Fruit fly (Drosophila melanogaster) whole organism, embryonic: ENCODE measurements around the gene hang.

Experiments
- CG10274 ChIP-seq: fragments of 200-800 bp; sonication (Bioruptor generic); optimal IDR thresholded peaks from 3 replicates; lab custom pipeline; 2017; ENCODE audit warnings: missing biosample characterization, mild to moderate bottlenecking, missing genetic modification characterization
- CG11504 ChIP-seq: fragments of 200-800 bp; sonication (Bioruptor generic); optimal IDR thresholded peaks from 3 replicates; lab custom pipeline; 2019; ENCODE audit warnings: missing biosample characterization, mild to moderate bottlenecking, missing genetic modification characterization, moderate library complexity
- CG12942 ChIP-seq: fragments of 200-800 bp; sonication (Bioruptor generic); optimal IDR thresholded peaks from 3 replicates; lab custom pipeline; 2016; ENCODE audit warnings: missing biosample characterization, missing genetic modification characterization
- CG13775 ChIP-seq: fragments of 200-800 bp; sonication (Bioruptor generic); optimal IDR thresholded peaks from 3 replicates; lab custom pipeline; 2017; ENCODE audit warnings: missing biosample characterization, mild to moderate bottlenecking, missing genetic modification characterization
- CG13894 ChIP-seq: fragments of 200-800 bp; sonication (Bioruptor generic); optimal IDR thresholded peaks from 3 replicates; lab custom pipeline; 2018; ENCODE audit warnings: missing biosample characterization, mild to moderate bottlenecking, missing genetic modification characterization, moderate library complexity
- CG1529 ChIP-seq: fragments of 200-800 bp; sonication (Bioruptor generic); optimal IDR thresholded peaks from 3 replicates; lab custom pipeline; 2018; ENCODE audit warnings: missing biosample characterization, missing genetic modification characterization
- CG17912 ChIP-seq: fragments of 200-800 bp; sonication (Bioruptor generic); optimal IDR thresholded peaks from 2 replicates; lab custom pipeline; 2018; ENCODE audit warnings: missing biosample characterization, mild to moderate bottlenecking, missing genetic modification characterization
- CG1792 ChIP-seq: fragments of 200-800 bp; sonication (Bioruptor generic); optimal IDR thresholded peaks from 2 replicates; lab custom pipeline; 2016; ENCODE audit warnings: missing biosample characterization, missing genetic modification characterization
- CG2875 ChIP-seq: fragments of 200-800 bp; sonication (Bioruptor generic); optimal IDR thresholded peaks from 2 replicates; lab custom pipeline; 2017; ENCODE audit warnings: missing biosample characterization, mild to moderate bottlenecking, missing genetic modification characterization, missing genetic modification reagents
- CG32772 ChIP-seq: fragments of 200-800 bp; sonication (Bioruptor generic); IDR thresholded peaks from 2 replicates; pipeline ENCODE4 v1.3.6; 2022; ENCODE audit warnings: missing biosample characterization, missing genetic modification characterization
- CG34376 ChIP-seq: fragments of 200-800 bp; sonication (Bioruptor generic); optimal IDR thresholded peaks from 2 replicates; lab custom pipeline; 2018; ENCODE audit warnings: missing biosample characterization, mild to moderate bottlenecking, missing genetic modification characterization
- CG34422 ChIP-seq: fragments of 200-800 bp; sonication (Bioruptor generic); IDR thresholded peaks from 3 replicates; pipeline ENCODE4 v1.3.6; 2022; ENCODE audit warnings: missing biosample characterization, missing genetic modification characterization
- CG42726 ChIP-seq: fragments of 200-800 bp; sonication (Bioruptor generic); IDR thresholded peaks from 2 replicates; pipeline ENCODE4 v1.3.6; 2022; ENCODE audit warnings: missing biosample characterization, missing genetic modification characterization; ENCODE audit not compliant: partially characterized antibody
- CG4328 ChIP-seq: fragments of 200-800 bp; sonication (Bioruptor generic); optimal IDR thresholded peaks from 3 replicates; lab custom pipeline; 2017; ENCODE audit warnings: missing biosample characterization, missing genetic modification reagents, missing genetic modification characterization
- CG4360 ChIP-seq: fragments of 200-800 bp; sonication (Bioruptor generic); IDR thresholded peaks from 2 replicates; pipeline ENCODE4 v1.3.6; 2022; ENCODE audit warnings: missing biosample characterization, missing genetic modification characterization
- CG43689 ChIP-seq: fragments of 200-800 bp; sonication (Bioruptor generic); IDR thresholded peaks from 2 replicates; pipeline ENCODE4 v1.3.6; 2022; ENCODE audit warnings: missing biosample characterization, missing genetic modification characterization
- CG6272 ChIP-seq: fragments of 200-800 bp; sonication (Bioruptor generic); IDR thresholded peaks from 2 replicates; pipeline ENCODE4 v1.3.6; 2022; ENCODE audit warnings: missing biosample characterization, missing genetic modification characterization
- CG7556 ChIP-seq: fragments of 200-800 bp; sonication (Bioruptor generic); optimal IDR thresholded peaks from 2 replicates; lab custom pipeline; 2017; ENCODE audit warnings: missing biosample characterization, mild to moderate bottlenecking, missing genetic modification characterization
- CG8359 ChIP-seq: fragments of 200-800 bp; sonication (Bioruptor generic); optimal IDR thresholded peaks from 2 replicates; lab custom pipeline; 2017; ENCODE audit warnings: missing biosample characterization, mild to moderate bottlenecking, missing genetic modification characterization, borderline replicate concordance
- CG8478 ChIP-seq: fragments of >200 bp; optimal IDR thresholded peaks from 2 replicates; lab custom pipeline; 2018
- CG9876 ChIP-seq: fragments of 200-800 bp; sonication (Bioruptor generic); optimal IDR thresholded peaks from 2 replicates; lab custom pipeline; 2016; ENCODE audit warnings: missing biosample characterization, missing genetic modification characterization
- CoRest ChIP-seq: fragments of 200-800 bp; sonication (Bioruptor generic); optimal IDR thresholded peaks from 3 replicates; lab custom pipeline; 2018; ENCODE audit warnings: missing biosample characterization, mild to moderate bottlenecking, missing genetic modification characterization, moderate library complexity
- CrebB ChIP-seq: fragments of 200-800 bp; sonication (Bioruptor generic); optimal IDR thresholded peaks from 3 replicates; lab custom pipeline; 2018; ENCODE audit warnings: missing biosample characterization, mild to moderate bottlenecking, missing genetic modification characterization
- Eip74EF ChIP-seq, 2 experiments: fragments of 200-800 bp in 1 of 2; fragments of >200 bp in 1 of 2; sonication (Bioruptor generic) in 1 of 2; optimal IDR thresholded peaks; 2 replicates each; lab custom pipeline; 2017 to 2019; ENCODE audit warnings: missing biosample characterization in 2 of 2, missing genetic modification characterization in 2 of 2, mild to moderate bottlenecking in 1 of 2, moderate library complexity in 1 of 2
- Lpt ChIP-seq: fragments of >200 bp; optimal IDR thresholded peaks from 2 replicates; lab custom pipeline; 2018; ENCODE audit warnings: missing biosample characterization, missing genetic modification characterization
- Mad ChIP-seq: fragments of 200-800 bp; sonication (Bioruptor generic); optimal IDR thresholded peaks from 2 replicates; lab custom pipeline; 2016; ENCODE audit warnings: missing biosample characterization, missing genetic modification characterization
- NC2α ChIP-seq: fragments of 200-800 bp; sonication (Bioruptor generic); optimal IDR thresholded peaks from 2 replicates; lab custom pipeline; 2016; ENCODE audit warnings: missing biosample characterization, missing genetic modification characterization
- Rfx ChIP-seq: fragments of 200-800 bp; sonication (Bioruptor generic); IDR thresholded peaks from 2 replicates; pipeline ENCODE4 v1.3.6; 2022; ENCODE audit warnings: missing biosample characterization, missing genetic modification characterization
- Tbp ChIP-seq: fragments of >200 bp; optimal IDR thresholded peaks from 2 replicates; lab custom pipeline; 2018; ENCODE audit warnings: missing biosample characterization, missing genetic modification characterization
- Xrp1 ChIP-seq: fragments of 200-800 bp; sonication (Bioruptor generic); IDR thresholded peaks from 2 replicates; pipeline ENCODE4 v1.3.6; 2022; ENCODE audit warnings: missing biosample characterization, missing genetic modification characterization
- bbx ChIP-seq: fragments of 200-800 bp; sonication (Bioruptor generic); IDR thresholded peaks from 2 replicates; pipeline ENCODE4 v1.3.6; 2022; ENCODE audit warnings: missing biosample characterization, missing genetic modification characterization; ENCODE audit not compliant: partially characterized antibody
- bsh ChIP-seq, 2 experiments: fragments of 200-800 bp; sonication (Bioruptor generic); optimal IDR thresholded peaks; 2 replicates each; lab custom pipeline; 2017 to 2018; ENCODE audit warnings: mild to moderate bottlenecking in 2 of 2, missing biosample characterization in 2 of 2, missing genetic modification characterization in 2 of 2, moderate library complexity in 1 of 2
- chinmo ChIP-seq: fragments of 200-800 bp; sonication (Bioruptor generic); IDR thresholded peaks from 4 replicates; pipeline ENCODE4 v1.3.6; 2022; ENCODE audit warnings: missing biosample characterization, missing genetic modification characterization; ENCODE audit not compliant: partially characterized antibody
- corto ChIP-seq: fragments of 200-800 bp; sonication (Bioruptor generic); optimal IDR thresholded peaks from 2 replicates; lab custom pipeline; 2016; ENCODE audit warnings: missing biosample characterization, mild to moderate bottlenecking, missing genetic modification characterization, moderate library complexity
- dmrt11E ChIP-seq: fragments of 200-800 bp; sonication (Bioruptor generic); optimal IDR thresholded peaks from 3 replicates; lab custom pipeline; 2018; ENCODE audit warnings: missing biosample characterization, mild to moderate bottlenecking, missing genetic modification characterization, moderate library complexity
- gcm ChIP-seq: fragments of 200-800 bp; sonication (Bioruptor generic); optimal IDR thresholded peaks from 2 replicates; lab custom pipeline; 2019; ENCODE audit warnings: missing biosample characterization, mild to moderate bottlenecking, missing genetic modification characterization, moderate library complexity
- hb ChIP-seq: fragments of 200-800 bp; sonication (Bioruptor generic); IDR thresholded peaks from 3 replicates; pipeline ENCODE4 v1.3.6; 2022; ENCODE audit warnings: missing biosample characterization, missing genetic modification characterization; ENCODE audit not compliant: partially characterized antibody
- her ChIP-seq: fragments of 200-800 bp; sonication (Bioruptor generic); optimal IDR thresholded peaks from 2 replicates; lab custom pipeline; 2016; ENCODE audit warnings: missing biosample characterization, missing genetic modification characterization
- insv ChIP-seq, 2 experiments: fragments of 200-800 bp; sonication (Bioruptor generic); optimal IDR thresholded peaks; 3 replicates each; lab custom pipeline; 2016 to 2018; ENCODE audit warnings: missing biosample characterization in 2 of 2, missing genetic modification characterization in 2 of 2
- lola ChIP-seq, 3 experiments: fragments of >200 bp in 2 of 3; fragments of 200-800 bp in 1 of 3; sonication (Bioruptor generic) in 1 of 3; optimal IDR thresholded peaks; 2 replicates each; lab custom pipeline; 2017 to 2019; ENCODE audit warnings: missing biosample characterization in 3 of 3, missing genetic modification characterization in 3 of 3, mild to moderate bottlenecking in 1 of 3, moderate library complexity in 1 of 3
- maf-S ChIP-seq: fragments of 200-800 bp; sonication (Bioruptor generic); optimal IDR thresholded peaks from 2 replicates; lab custom pipeline; 2016; ENCODE audit warnings: missing biosample characterization, missing genetic modification characterization
- odd ChIP-seq: fragments of 200-800 bp; sonication (Bioruptor generic); optimal IDR thresholded peaks from 2 replicates; lab custom pipeline; 2017; ENCODE audit warnings: missing biosample characterization, mild to moderate bottlenecking, missing genetic modification characterization
- pros ChIP-seq: fragments of 200-800 bp; sonication (Bioruptor generic); optimal IDR thresholded peaks from 3 replicates; lab custom pipeline; 2019; ENCODE audit warnings: missing biosample characterization, mild to moderate bottlenecking, missing genetic modification characterization, moderate library complexity
- ro ChIP-seq: fragments of 200-800 bp; sonication (Bioruptor generic); IDR thresholded peaks from 2 replicates; pipeline ENCODE4 v1.3.6; 2022; ENCODE audit warnings: missing biosample characterization, missing genetic modification characterization
- salm ChIP-seq: fragments of 200-800 bp; sonication (Bioruptor generic); optimal IDR thresholded peaks from 2 replicates; lab custom pipeline; 2018; ENCODE audit warnings: missing biosample characterization, mild to moderate bottlenecking, missing genetic modification characterization
- slou ChIP-seq: fragments of 200-800 bp; sonication (Bioruptor generic); optimal IDR thresholded peaks from 3 replicates; lab custom pipeline; 2016; ENCODE audit warnings: missing biosample characterization, missing genetic modification characterization
- tin ChIP-seq: fragments of 200-800 bp; sonication (Bioruptor generic); optimal IDR thresholded peaks from 3 replicates; lab custom pipeline; 2016; ENCODE audit warnings: missing biosample characterization, missing genetic modification characterization
- tup ChIP-seq: fragments of 200-800 bp; sonication (Bioruptor generic); optimal IDR thresholded peaks from 2 replicates; lab custom pipeline; 2016; ENCODE audit warnings: missing biosample characterization, mild to moderate bottlenecking, missing genetic modification characterization, moderate library complexity
- wek ChIP-seq: fragments of 200-800 bp; sonication (Bioruptor generic); optimal IDR thresholded peaks from 3 replicates; lab custom pipeline; 2018; ENCODE audit warnings: missing biosample characterization, mild to moderate bottlenecking, missing genetic modification characterization, moderate library complexity
- zfh1 ChIP-seq: fragments of 200-800 bp; sonication (Bioruptor generic); IDR thresholded peaks from 3 replicates; pipeline ENCODE4 v1.3.6; 2022; ENCODE audit warnings: missing biosample characterization, missing genetic modification characterization

The hang gene

dm6 chrX:16391397-16391796 is 31.2 kb upstream of the hang start, which contains the start of the genes TH1 and mei-41:
TSS of gene TH1 (minus strand) at chrX:16391438.
TSS of gene mei-41 (plus strand) at chrX:16391698.
- TF ChIP-seq CG17912 (GFP tag; lab: Kevin White, UChicago), result peak; percentile 38
- no peak for TF ChIP-seq CG11504 (tag; lab: Kevin White, UChicago)
- TF ChIP-seq dmrt11E (tag; lab: Kevin White, UChicago), result peak; percentile 95
- no peak for TF ChIP-seq CG1792 (GFP tag; lab: Kevin White, UChicago)
- TF ChIP-seq CG9876 (GFP tag; lab: Kevin White, UChicago), result no peak
- TF ChIP-seq CG2875, result peak; percentile 56
- TF ChIP-seq NC2α (GFP tag; lab: Kevin White, UChicago), result no peak
- TF ChIP-seq CG4360 (GFP tag; lab: Robert Waterston, UW), result peak; percentile 72
- TF ChIP-seq CG8359 (GFP tag; lab: Kevin White, UChicago), result peak; percentile 55
- TF ChIP-seq CG34422 (GFP tag; lab: Robert Waterston, UW), result peak; percentile 98
- TF ChIP-seq wek (GFP tag; lab: Kevin White, UChicago), result no peak
- TF ChIP-seq pros (GFP tag; lab: Kevin White, UChicago), result no peak
- TF ChIP-seq lola (GFP tag; optimal IDR thresholded peaks at IDR 0.05; lab: Kevin White, UChicago), result peak in 2 of 3 experiments; percentile 83 to 89
- TF ChIP-seq her (GFP tag; lab: Kevin White, UChicago), result peak; percentile 7
- TF ChIP-seq CG1529 (GFP tag; lab: Kevin White, UChicago), result no peak
- TF ChIP-seq Lpt (GFP tag; lab: Kevin White, UChicago), result no peak
- no peak for TF ChIP-seq slou (GFP tag; lab: Kevin White, UChicago)
- TF ChIP-seq zfh1, result peak; percentile 96
- TF ChIP-seq CG34376 (GFP tag; lab: Kevin White, UChicago), result peak; percentile 35
- no peak for TF ChIP-seq CG42726
- peak; percentile 91 for TF ChIP-seq ro (GFP tag; lab: Robert Waterston, UW)
- TF ChIP-seq CoRest (tag; lab: Kevin White, UChicago), result peak; percentile 96
- no peak for TF ChIP-seq odd (GFP tag; lab: Kevin White, UChicago)
- no peak for TF ChIP-seq maf-S (GFP tag; lab: Kevin White, UChicago)
- 0 out of 4 replicates have a peak, but pooled peaks have one; percentile 13 for TF ChIP-seq chinmo (GFP tag; lab: Robert Waterston, UW)
- peak; percentile 19 for TF ChIP-seq CG10274 (GFP tag; lab: Kevin White, UChicago)
- no peak for TF ChIP-seq gcm (GFP tag; lab: Kevin White, UChicago)
- peak; percentile 96 for TF ChIP-seq CG32772 (GFP tag; lab: Robert Waterston, UW)
- TF ChIP-seq tup, result peak; percentile 81
- TF ChIP-seq CG43689 (GFP tag; lab: Robert Waterston, UW), result peak; percentile 78
- TF ChIP-seq corto (GFP tag; lab: Kevin White, UChicago), result no peak
- peak; percentile 64 for TF ChIP-seq CG4328 (GFP tag; lab: Kevin White, UChicago)
- TF ChIP-seq bsh (GFP tag; optimal IDR thresholded peaks at IDR 0.05; lab: Kevin White, UChicago), result peak in 1 of 2 experiments; percentile 91
- peak; percentile 96 for TF ChIP-seq Xrp1
- TF ChIP-seq Tbp (GFP tag; lab: Kevin White, UChicago), result no peak
- TF ChIP-seq salm (tag; lab: Kevin White, UChicago), result peak; percentile 73
- 0 out of 2 replicates have a peak, but pooled peaks have one; percentile 12 for TF ChIP-seq bbx (GFP tag; lab: Robert Waterston, UW)
- peak; percentile 95 for TF ChIP-seq CG6272 (GFP tag; lab: Robert Waterston, UW)
- TF ChIP-seq CG8478 (lab: Kevin White, UChicago), result no peak
- peak; percentile 84 for TF ChIP-seq tin
- TF ChIP-seq CG12942 (GFP tag; lab: Kevin White, UChicago), result peak; percentile 82
- TF ChIP-seq Eip74EF (GFP tag; optimal IDR thresholded peaks at IDR 0.05; lab: Kevin White, UChicago), result no peak
- TF ChIP-seq Mad (GFP tag; lab: Kevin White, UChicago), result peak; percentile 78
- TF ChIP-seq CG13894 (tag; lab: Kevin White, UChicago), result no peak
- peak; percentile 48 for TF ChIP-seq CrebB (tag; lab: Kevin White, UChicago)
- TF ChIP-seq CG13775 (GFP tag; lab: Kevin White, UChicago), result peak; percentile 90
- TF ChIP-seq Rfx (GFP tag; lab: Robert Waterston, UW), result peak; percentile 97
- TF ChIP-seq CG7556 (GFP tag; lab: Kevin White, UChicago), result no peak
- TF ChIP-seq hb (GFP tag; lab: Robert Waterston, UW), result no peak
- peak in 1 of 2 experiments; percentile 48 for TF ChIP-seq insv (GFP tag; optimal IDR thresholded peaks at IDR 0.05; lab: Kevin White, UChicago)
